Worm (Caenorhabditis elegans) whole organism, L2 larva: Measurements from ENCODE around the gene nep-15.

Experiments used
- C34F6.9 ChIP-seq: fragments of 150-350 bp; optimal IDR thresholded peaks from 2 replicates; lab custom pipeline; 2014; ENCODE audit warnings: missing biosample characterization, missing genetic modification characterization
- F13H6.1 ChIP-seq: sonication (generic microtip); optimal IDR thresholded peaks from 2 replicates; lab custom pipeline; 2016; ENCODE audit warnings: missing genetic modification characterization, missing compliant biosample characterization
- Y55F3AM.14 ChIP-seq: fragments of 200-800 bp; sonication (Bioruptor generic); optimal IDR thresholded peaks from 2 replicates; lab custom pipeline; 2018; ENCODE audit warnings: mild to moderate bottlenecking, missing genetic modification characterization, missing compliant biosample characterization
- ZK546.5 ChIP-seq: sonication (generic microtip); optimal IDR thresholded peaks from 2 replicates; lab custom pipeline; 2017; ENCODE audit warnings: missing biosample characterization, missing genetic modification characterization
- alr-1 ChIP-seq: fragments of 150-350 bp; optimal IDR thresholded peaks from 2 replicates; lab custom pipeline; 2014; ENCODE audit warnings: missing biosample characterization, missing genetic modification characterization
- ama-1 ChIP-seq: fragments of 150-350 bp; optimal IDR thresholded peaks from 2 replicates; lab custom pipeline; 2018; ENCODE audit warnings: inconsistent platforms
- blmp-1 ChIP-seq: sonication (generic microtip); optimal IDR thresholded peaks from 2 replicates; lab custom pipeline; 2017; ENCODE audit warnings: missing genetic modification characterization, mild to moderate bottlenecking, missing compliant biosample characterization, antibody characterized with exemption, moderate library complexity; ENCODE audit not compliant: insufficient read depth
- ceh-16 ChIP-seq: fragments of 150-350 bp; optimal IDR thresholded peaks from 2 replicates; lab custom pipeline; 2014; ENCODE audit warnings: missing biosample characterization, missing genetic modification characterization
- ceh-82 ChIP-seq: fragments of 150-350 bp; optimal IDR thresholded peaks from 2 replicates; lab custom pipeline; 2014; ENCODE audit warnings: missing biosample characterization, missing genetic modification characterization
- crh-2 ChIP-seq: sonication (generic microtip); optimal IDR thresholded peaks from 2 replicates; lab custom pipeline; 2017; ENCODE audit warnings: missing biosample characterization, missing genetic modification characterization
- dmd-4 ChIP-seq: sonication (generic microtip); optimal IDR thresholded peaks from 2 replicates; lab custom pipeline; 2017; ENCODE audit warnings: missing biosample characterization, missing genetic modification characterization
- egl-27 ChIP-seq: sonication (generic microtip); optimal IDR thresholded peaks from 3 replicates; lab custom pipeline; 2017; ENCODE audit warnings: missing biosample characterization, missing genetic modification reagents, missing genetic modification characterization
- elt-1 ChIP-seq: fragments of 150-350 bp; optimal IDR thresholded peaks from 2 replicates; lab custom pipeline; 2014; ENCODE audit warnings: missing biosample characterization, missing genetic modification characterization
- elt-3 ChIP-seq: sonication (generic microtip); optimal IDR thresholded peaks from 2 replicates; lab custom pipeline; 2017; ENCODE audit warnings: missing biosample characterization, missing genetic modification characterization
- fos-1 ChIP-seq: fragments of 150-350 bp; optimal IDR thresholded peaks from 2 replicates; lab custom pipeline; 2014; ENCODE audit warnings: missing biosample characterization, missing genetic modification characterization
- lin-11 ChIP-seq: fragments of 150-350 bp; sonication (generic microtip); optimal IDR thresholded peaks from 2 replicates; lab custom pipeline; 2014; ENCODE audit warnings: missing biosample characterization, missing genetic modification characterization, inconsistent platforms, mixed read lengths
- lin-13 ChIP-seq: fragments of 150-350 bp; optimal IDR thresholded peaks from 2 replicates; lab custom pipeline; 2014; ENCODE audit warnings: missing biosample characterization, missing genetic modification reagents, missing genetic modification characterization
- lsy-2 ChIP-seq, 2 experiments: fragments of 150-350 bp in 1 of 2; sonication (generic microtip) in 1 of 2; optimal IDR thresholded peaks; 2 replicates each; lab custom pipeline; 2014 to 2017; ENCODE audit warnings: missing biosample characterization in 2 of 2, missing genetic modification characterization in 2 of 2
- mdl-1 ChIP-seq, 2 experiments: fragments of 150-350 bp in 1 of 2; sonication (generic microtip) in 1 of 2; optimal IDR thresholded peaks; 2 replicates each; lab custom pipeline; 2017; ENCODE audit warnings: missing biosample characterization in 2 of 2, missing genetic modification characterization in 2 of 2
- nhr-10 ChIP-seq: sonication (generic microtip); optimal IDR thresholded peaks from 2 replicates; lab custom pipeline; 2017; ENCODE audit warnings: missing biosample characterization, missing genetic modification characterization
- nhr-11 ChIP-seq: fragments of 150-350 bp; optimal IDR thresholded peaks from 2 replicates; lab custom pipeline; 2014; ENCODE audit warnings: missing biosample characterization, missing genetic modification characterization
- nhr-12 ChIP-seq: fragments of 150-350 bp; optimal IDR thresholded peaks from 2 replicates; lab custom pipeline; 2014; ENCODE audit warnings: missing biosample characterization, missing genetic modification characterization
- nhr-129 ChIP-seq: fragments of 150-350 bp; optimal IDR thresholded peaks from 2 replicates; lab custom pipeline; 2014; ENCODE audit warnings: missing biosample characterization, missing genetic modification characterization
- nhr-21 ChIP-seq: fragments of 150-350 bp; optimal IDR thresholded peaks from 2 replicates; lab custom pipeline; 2014; ENCODE audit warnings: missing biosample characterization, missing genetic modification characterization
- nhr-23 ChIP-seq: fragments of 150-350 bp; optimal IDR thresholded peaks from 2 replicates; lab custom pipeline; 2014; ENCODE audit warnings: missing biosample characterization, missing genetic modification reagents, missing genetic modification characterization
- nhr-237 ChIP-seq: fragments of 150-350 bp; optimal IDR thresholded peaks from 2 replicates; lab custom pipeline; 2014; ENCODE audit warnings: missing biosample characterization, missing genetic modification characterization
- nhr-25 ChIP-seq: fragments of 150-350 bp; sonication (generic microtip); optimal IDR thresholded peaks from 3 replicates; lab custom pipeline; 2014; ENCODE audit warnings: missing biosample characterization, missing genetic modification characterization
- nhr-6 ChIP-seq: fragments of 150-350 bp; optimal IDR thresholded peaks from 2 replicates; lab custom pipeline; 2014; ENCODE audit warnings: missing biosample characterization, missing genetic modification characterization
- nhr-77 ChIP-seq: fragments of 150-350 bp; optimal IDR thresholded peaks from 2 replicates; lab custom pipeline; 2014; ENCODE audit warnings: missing biosample characterization, missing genetic modification characterization
- peb-1 ChIP-seq: fragments of 150-350 bp; optimal IDR thresholded peaks from 2 replicates; lab custom pipeline; 2014; ENCODE audit warnings: missing biosample characterization, missing genetic modification characterization
- skn-1 ChIP-seq: sonication (generic microtip); optimal IDR thresholded peaks from 2 replicates; lab custom pipeline; 2017; ENCODE audit warnings: missing biosample characterization, missing genetic modification characterization
- sma-3 ChIP-seq: sonication (generic microtip); optimal IDR thresholded peaks from 2 replicates; lab custom pipeline; 2016; ENCODE audit warnings: missing genetic modification reagents, missing genetic modification characterization, missing compliant biosample characterization
- sma-9 ChIP-seq, 2 experiments: fragments of 150-350 bp in 1 of 2; sonication (generic microtip) in 1 of 2; optimal IDR thresholded peaks; 2 replicates each; lab custom pipeline; 2014 to 2016; ENCODE audit warnings: missing genetic modification characterization in 2 of 2, mild to moderate bottlenecking in 1 of 2, missing biosample characterization in 1 of 2, missing compliant biosample characterization in 1 of 2, missing genetic modification reagents in 1 of 2, moderate library complexity in 1 of 2
- snpc-4 ChIP-seq: fragments of 150-350 bp; optimal IDR thresholded peaks from 2 replicates; lab custom pipeline; 2014; ENCODE audit warnings: missing biosample characterization, missing genetic modification characterization
- unc-39 ChIP-seq: fragments of 150-350 bp; optimal IDR thresholded peaks from 2 replicates; lab custom pipeline; 2014; ENCODE audit warnings: missing biosample characterization, missing genetic modification characterization
- unc-55 ChIP-seq: fragments of 150-350 bp; sonication (generic microtip); optimal IDR thresholded peaks from 3 replicates; lab custom pipeline; 2014; ENCODE audit warnings: missing biosample characterization, missing genetic modification reagents, missing genetic modification characterization
- unc-62 ChIP-seq: fragments of 150-350 bp; optimal IDR thresholded peaks from 2 replicates; lab custom pipeline; 2014; ENCODE audit warnings: missing biosample characterization, missing genetic modification reagents, missing genetic modification characterization
- zag-1 ChIP-seq: fragments of 150-350 bp; optimal IDR thresholded peaks from 2 replicates; lab custom pipeline; 2014; ENCODE audit warnings: missing biosample characterization, missing genetic modification characterization
- ztf-1 ChIP-seq: fragments of 200-800 bp; sonication (Bioruptor generic); conservative IDR thresholded peaks from 2 replicates; pipeline ENCODE4 v1.3.6; 2022; ENCODE audit warnings: missing genetic modification characterization, missing compliant biosample characterization
- ztf-11 ChIP-seq: sonication (generic microtip); optimal IDR thresholded peaks from 2 replicates; lab custom pipeline; 2017; ENCODE audit warnings: missing biosample characterization, missing genetic modification characterization
- ztf-4 ChIP-seq: fragments of 150-350 bp; optimal IDR thresholded peaks from 2 replicates; lab custom pipeline; 2014; ENCODE audit warnings: missing biosample characterization, missing genetic modification characterization

The nep-15 gene

ce11 chrX:8384642-8385181, 12.7 kb downstream of the nep-15 start, which contains the start of gene F41D9.2:
F41D9.2 (minus strand) TSS chrX:8384945.
- TF ChIP-seq nhr-6 (tag; lab: Kevin White, UChicago) (no peak), ztf-1 (GFP tag; lab: Robert Waterston, UW) (no peak), nhr-129 (tag; lab: Kevin White, UChicago) (no peak), blmp-1 (tag; lab: Kevin White, UChicago) (peak; percentile 61)

- TF ChIP-seq C34F6.9 (tag; lab: Kevin White, UChicago), result peak; percentile 12
- TF ChIP-seq elt-1 (tag; lab: Kevin White, UChicago), result no peak
- peak; percentile 4 for TF ChIP-seq Y55F3AM.14
- TF ChIP-seq ztf-1 (GFP tag; lab: Robert Waterston, UW), result no peak
- peak; percentile 42 for TF ChIP-seq egl-27
- TF ChIP-seq peb-1 (tag; lab: Kevin White, UChicago), result no peak
- TF ChIP-seq ztf-11 (tag; lab: Kevin White, UChicago), result no peak
- TF ChIP-seq nhr-21 (tag; lab: Kevin White, UChicago), result peak; percentile 48
- no peak for TF ChIP-seq zag-1
- TF ChIP-seq lin-13, result peak; percentile 36
- TF ChIP-seq nhr-10, result no peak
- peak; percentile 10 for TF ChIP-seq F13H6.1 (tag; lab: Kevin White, UChicago)
- peak; percentile 44 for TF ChIP-seq fos-1 (tag; lab: Kevin White, UChicago)
- TF ChIP-seq blmp-1 (tag; lab: Kevin White, UChicago), result no peak
- no peak for TF ChIP-seq snpc-4
- TF ChIP-seq ceh-16 (tag; lab: Kevin White, UChicago), result no peak
- TF ChIP-seq sma-9 (GFP tag; optimal IDR thresholded peaks at IDR 0.05; lab: Kevin White, UChicago), result peak; percentile 53
- TF ChIP-seq sma-9 (tag; optimal IDR thresholded peaks at IDR 0.05; lab: Kevin White, UChicago), result no peak
- no peak for TF ChIP-seq dmd-4 (tag; lab: Kevin White, UChicago)
- no peak for TF ChIP-seq alr-1 (tag; lab: Kevin White, UChicago)
- no peak for TF ChIP-seq nhr-12 (tag; lab: Kevin White, UChicago)
- TF ChIP-seq ZK546.5 (tag; lab: Kevin White, UChicago), result no peak
- TF ChIP-seq nhr-25 (tag; lab: Kevin White, UChicago), result no peak
- TF ChIP-seq nhr-11 (tag; lab: Kevin White, UChicago), result no peak
- no peak for TF ChIP-seq skn-1 (tag; lab: Kevin White, UChicago)
- peak; percentile 20 for TF ChIP-seq unc-55 (GFP tag; lab: Kevin White, UChicago)
- TF ChIP-seq nhr-129 (tag; lab: Kevin White, UChicago), result peak; percentile 69
- TF ChIP-seq ztf-4 (tag; lab: Kevin White, UChicago), result no peak
- TF ChIP-seq lin-11 (tag; lab: Kevin White, UChicago), result no peak
- no peak for TF ChIP-seq unc-39 (tag; lab: Kevin White, UChicago)
- TF ChIP-seq mdl-1 (tag; optimal IDR thresholded peaks at IDR 0.05; lab: Kevin White, UChicago), result no peak
- no peak for TF ChIP-seq nhr-23
- peak; percentile 15 to 52 for TF ChIP-seq lsy-2 (tag; optimal IDR thresholded peaks at IDR 0.05; lab: Kevin White, UChicago)
- TF ChIP-seq unc-62 (GFP tag; lab: Kevin White, UChicago), result no peak
- TF ChIP-seq nhr-237 (tag; lab: Kevin White, UChicago), result no peak
- no peak for TF ChIP-seq ama-1 (lab: Kevin White, UChicago)
- TF ChIP-seq crh-2, result peak; percentile 55
- no peak for TF ChIP-seq nhr-77 (tag; lab: Kevin White, UChicago)
These were observed 14.3 kb downstream of the nep-15 start for ce11 chrX:8386068-8386851.

- no peak for TF ChIP-seq C34F6.9 (tag; lab: Kevin White, UChicago)
- no peak for TF ChIP-seq ceh-82
- no peak for TF ChIP-seq lsy-2 (tag; optimal IDR thresholded peaks at IDR 0.05; lab: Kevin White, UChicago)
- TF ChIP-seq sma-9 (GFP tag; optimal IDR thresholded peaks at IDR 0.05; lab: Kevin White, UChicago), result no peak
- TF ChIP-seq sma-9 (tag; optimal IDR thresholded peaks at IDR 0.05; lab: Kevin White, UChicago), result no peak
- TF ChIP-seq nhr-23, result no peak
- TF ChIP-seq unc-39 (tag; lab: Kevin White, UChicago), result no peak
- no peak for TF ChIP-seq Y55F3AM.14
- no peak for TF ChIP-seq nhr-21 (tag; lab: Kevin White, UChicago)
- TF ChIP-seq peb-1 (tag; lab: Kevin White, UChicago), result no peak
- TF ChIP-seq elt-3 (tag; lab: Kevin White, UChicago), result no peak
- TF ChIP-seq nhr-129 (tag; lab: Kevin White, UChicago), result no peak
- no peak for TF ChIP-seq sma-3 (GFP tag; lab: Kevin White, UChicago)
- TF ChIP-seq nhr-12 (tag; lab: Kevin White, UChicago), result no peak
- TF ChIP-seq ceh-16 (tag; lab: Kevin White, UChicago), result no peak
These were observed 18.5 kb downstream of the nep-15 start for ce11 chrX:8390508-8390907.
